Fruit fly (Drosophila melanogaster): ENCODE results near the gene ATPsynCF6.

ATPsynCF6 gene

DNA sequence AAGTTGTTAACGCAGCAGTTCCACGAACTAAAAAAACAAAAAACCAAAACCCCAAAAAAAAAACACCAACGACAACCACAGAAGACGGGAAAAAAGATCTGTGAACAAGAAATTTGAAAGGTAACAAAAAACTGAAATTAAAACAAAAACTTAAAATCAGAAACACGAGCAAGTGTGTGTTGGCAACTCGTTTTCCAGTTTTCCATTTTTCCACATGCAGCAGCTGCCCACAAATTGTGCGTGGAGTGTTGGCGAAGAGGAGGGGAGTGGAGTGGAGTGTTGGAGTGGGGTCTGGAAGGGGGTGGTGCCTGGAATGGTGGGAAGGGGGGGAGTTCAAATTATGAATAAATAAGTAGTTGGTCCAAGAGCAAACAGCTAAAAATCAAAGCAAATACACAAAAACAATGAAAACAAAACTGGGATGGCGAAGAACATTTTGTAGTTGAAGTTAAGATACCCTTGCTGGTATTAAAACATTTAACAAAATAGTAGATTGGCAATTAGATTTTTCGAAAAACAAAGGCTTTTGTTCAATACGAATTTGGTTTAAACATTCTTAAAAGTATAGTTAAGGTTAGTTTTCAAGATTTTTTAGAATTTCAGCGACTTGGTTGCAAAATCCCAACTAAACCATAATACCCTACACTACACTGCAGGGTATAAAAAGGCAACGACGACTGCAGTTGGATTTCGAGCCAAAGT lies 22.4 kb downstream of the ATPsynCF6 start (continued):
- peak; percentile 72 for TF ChIP-seq nmo (GFP tag; optimal IDR thresholded peaks at IDR 0.05)
- peak; percentile 93 for TF ChIP-seq crol (GFP tag; IDR thresholded peaks at IDR 0.05)
- no peak for TF ChIP-seq Max (GFP tag; optimal IDR thresholded peaks at IDR 0.05)
- TF ChIP-seq CG11398 (GFP tag; optimal IDR thresholded peaks at IDR 0.05) = peak; percentile 25
- TF ChIP-seq CG8388 (GFP tag; optimal IDR thresholded peaks at IDR 0.05) = peak; percentile 67
- TF ChIP-seq CG10959 (GFP tag; IDR thresholded peaks at IDR 0.05) = no peak
- no peak for TF ChIP-seq Neu2 (GFP tag; optimal IDR thresholded peaks at IDR 0.05; ENCODE audit: borderline replicate concordance)
- peak; percentile 11 for TF ChIP-seq CG7786 (GFP tag; optimal IDR thresholded peaks at IDR 0.05)
- peak; percentile 22 for TF ChIP-seq CG18764 (GFP tag; optimal IDR thresholded peaks at IDR 0.05)
- TF ChIP-seq ham (GFP tag; IDR thresholded peaks at IDR 0.05) = no peak
- no peak for TF ChIP-seq Dref (GFP tag; IDR thresholded peaks at IDR 0.05)
- no peak for TF ChIP-seq crp (GFP tag; optimal IDR thresholded peaks at IDR 0.05)
- peak; percentile 36 for TF ChIP-seq ind (GFP tag; optimal IDR thresholded peaks at IDR 0.05)
- TF ChIP-seq CG13287 (GFP tag; IDR thresholded peaks at IDR 0.05; ENCODE audit: partially characterized antibody) = no peak
- TF ChIP-seq pros (GFP tag; optimal IDR thresholded peaks at IDR 0.05) = no peak
- TF ChIP-seq CG5245 (GFP tag; optimal IDR thresholded peaks at IDR 0.05) = peak; percentile 15
- TF ChIP-seq CG32532 (GFP tag; IDR thresholded peaks at IDR 0.05) = no peak
- TF ChIP-seq Side (GFP tag; optimal IDR thresholded peaks at IDR 0.05) = peak; percentile 17
- TF ChIP-seq ro (GFP tag; IDR thresholded peaks at IDR 0.05) = no peak
- no peak for TF ChIP-seq bbx (GFP tag; IDR thresholded peaks at IDR 0.05; ENCODE audit: partially characterized antibody)
- TF ChIP-seq NC2β (GFP tag; optimal IDR thresholded peaks at IDR 0.05) = no peak
- no peak for TF ChIP-seq TFAM (GFP tag; optimal IDR thresholded peaks at IDR 0.05)
- peak; percentile 44 for TF ChIP-seq CG10267 (tag; optimal IDR thresholded peaks at IDR 0.05)
- peak; percentile 59 for TF ChIP-seq CG2678 (tag; optimal IDR thresholded peaks at IDR 0.05)
- peak; percentile 74 for TF ChIP-seq CG17361 (GFP tag; IDR thresholded peaks at IDR 0.05)
- no peak for TF ChIP-seq CG9932 (GFP tag; IDR thresholded peaks at IDR 0.05)
- TF ChIP-seq Mrtf (GFP tag; IDR thresholded peaks at IDR 0.05) = no peak
- no peak for TF ChIP-seq seq (GFP tag; IDR thresholded peaks at IDR 0.05)
- TF ChIP-seq dati (GFP tag; IDR thresholded peaks at IDR 0.05) = no peak
- TF ChIP-seq CG33557 (GFP tag; optimal IDR thresholded peaks at IDR 0.05) = no peak
- peak; percentile 4 for TF ChIP-seq gcm (GFP tag; optimal IDR thresholded peaks at IDR 0.05)
- TF ChIP-seq Six4 (GFP tag; optimal IDR thresholded peaks at IDR 0.05) = peak; percentile 5
- TF ChIP-seq Ets65A (GFP tag) = peak; percentile 92
- peak; percentile 38; the same call in 1 of the 2 replicates for TF ChIP-seq lmd (GFP tag; IDR thresholded peaks at IDR 0.05)
- TF ChIP-seq CG34376 (GFP tag; optimal IDR thresholded peaks at IDR 0.05) = no peak
- TF ChIP-seq phol (tag; optimal IDR thresholded peaks at IDR 0.05) = peak; percentile 72
- no peak for TF ChIP-seq CG17186 (GFP tag; optimal IDR thresholded peaks at IDR 0.05)
- no peak for TF ChIP-seq aop (GFP tag; IDR thresholded peaks at IDR 0.05)
- TF ChIP-seq prd (optimal IDR thresholded peaks at IDR 0.05) = no peak
- peak; percentile 58; the same call in 2 of the 3 replicates for TF ChIP-seq prd (GFP tag; IDR thresholded peaks at IDR 0.05)
- no peak for TF ChIP-seq peb (GFP tag; IDR thresholded peaks at IDR 0.05)
- TF ChIP-seq trem (tag; optimal IDR thresholded peaks at IDR 0.05) = peak; percentile 58
- TF ChIP-seq CG14965 (GFP tag; optimal IDR thresholded peaks at IDR 0.05; ENCODE audit: borderline replicate concordance) = no peak
- TF ChIP-seq CG17328 (GFP tag; IDR thresholded peaks at IDR 0.05) = peak; percentile 47
- peak; percentile 22 for TF ChIP-seq CG1603 (tag; optimal IDR thresholded peaks at IDR 0.05)
- no peak for TF ChIP-seq Kr (GFP tag; optimal IDR thresholded peaks at IDR 0.05)
- TF ChIP-seq Fer3 (tag; optimal IDR thresholded peaks at IDR 0.05) = no peak
- TF ChIP-seq pum (GFP tag; optimal IDR thresholded peaks at IDR 0.05) = peak; percentile 34
- no peak for TF ChIP-seq hbn (GFP tag; IDR thresholded peaks at IDR 0.05; ENCODE audit: partially characterized antibody)
- TF ChIP-seq bigmax (GFP tag; optimal IDR thresholded peaks at IDR 0.05) = no peak

Measured in whole organism, embryonic.